Fruit fly (Drosophila melanogaster) whole organism, embryonic: Measurements from ENCODE around the gene mRpS33.
A peak's percentile ranks its signal among the peaks of the same experiment; 100 is the strongest.

Source experiments
- Ada2b ChIP-seq: fragments of 200-800 bp; sonication (Bioruptor generic); IDR thresholded peaks from 2 replicates; pipeline ENCODE4 v1.3.6; 2022; ENCODE audit warnings: missing biosample characterization, missing genetic modification characterization
- Antp ChIP-seq: fragments of 200-800 bp; sonication (Bioruptor generic); optimal IDR thresholded peaks from 3 replicates; lab custom pipeline; 2016; ENCODE audit warnings: missing biosample characterization, missing genetic modification characterization
- Bteb2 ChIP-seq: fragments of 200-800 bp; sonication (Bioruptor generic); optimal IDR thresholded peaks from 2 replicates; lab custom pipeline; 2016; ENCODE audit warnings: missing biosample characterization, missing genetic modification characterization
- CG10979 ChIP-seq: fragments of 200-800 bp; sonication (Bioruptor generic); optimal IDR thresholded peaks from 2 replicates; lab custom pipeline; 2018; ENCODE audit warnings: missing biosample characterization, mild to moderate bottlenecking, missing genetic modification characterization, moderate library complexity
- CG11247 ChIP-seq: fragments of 200-800 bp; sonication (Bioruptor generic); IDR thresholded peaks from 2 replicates; pipeline ENCODE4 v1.3.6; 2022; ENCODE audit warnings: missing biosample characterization, missing genetic modification characterization
- CG13296 ChIP-seq: fragments of 200-800 bp; sonication (Bioruptor generic); optimal IDR thresholded peaks from 3 replicates; lab custom pipeline; 2018; ENCODE audit warnings: missing biosample characterization, mild to moderate bottlenecking, missing genetic modification characterization
- CG17361 ChIP-seq: fragments of 200-800 bp; sonication (Bioruptor generic); IDR thresholded peaks from 3 replicates; pipeline ENCODE4 v1.3.6; 2022; ENCODE audit warnings: missing biosample characterization, missing genetic modification characterization
- CG17385 ChIP-seq: fragments of 200-800 bp; sonication (Bioruptor generic); optimal IDR thresholded peaks from 3 replicates; lab custom pipeline; 2018; ENCODE audit warnings: missing biosample characterization, mild to moderate bottlenecking, missing genetic modification characterization
- CG2116 ChIP-seq: fragments of 200-800 bp; sonication (Bioruptor generic); optimal IDR thresholded peaks from 3 replicates; lab custom pipeline; 2018; ENCODE audit warnings: missing biosample characterization, mild to moderate bottlenecking, missing genetic modification characterization
- CG2678 ChIP-seq: fragments of 200-800 bp; sonication (Bioruptor generic); optimal IDR thresholded peaks from 3 replicates; lab custom pipeline; 2019; ENCODE audit warnings: missing biosample characterization, mild to moderate bottlenecking, missing genetic modification characterization, moderate library complexity
- CG2712 ChIP-seq: fragments of 200-800 bp; optimal IDR thresholded peaks from 3 replicates; lab custom pipeline; 2019; ENCODE audit warnings: missing biosample characterization, mild to moderate bottlenecking, missing genetic modification characterization, moderate library complexity
- CG3281 ChIP-seq: fragments of 200-800 bp; sonication (Bioruptor generic); optimal IDR thresholded peaks from 3 replicates; lab custom pipeline; 2017; ENCODE audit warnings: missing biosample characterization, mild to moderate bottlenecking, missing genetic modification characterization
- CG34422 ChIP-seq: fragments of 200-800 bp; sonication (Bioruptor generic); IDR thresholded peaks from 3 replicates; pipeline ENCODE4 v1.3.6; 2022; ENCODE audit warnings: missing biosample characterization, missing genetic modification characterization
- CG6272 ChIP-seq: fragments of 200-800 bp; sonication (Bioruptor generic); IDR thresholded peaks from 2 replicates; pipeline ENCODE4 v1.3.6; 2022; ENCODE audit warnings: missing biosample characterization, missing genetic modification characterization
- CG7786 ChIP-seq: fragments of 200-800 bp; sonication (Bioruptor generic); optimal IDR thresholded peaks from 2 replicates; lab custom pipeline; 2016; ENCODE audit warnings: missing biosample characterization, missing genetic modification characterization
- CG7963 ChIP-seq: fragments of 200-800 bp; sonication (Bioruptor generic); IDR thresholded peaks from 3 replicates; pipeline ENCODE4 v1.3.6; 2022; ENCODE audit warnings: missing biosample characterization, missing genetic modification characterization; ENCODE audit not compliant: partially characterized antibody
- CG8924 ChIP-seq: fragments of 200-800 bp; optimal IDR thresholded peaks from 3 replicates; lab custom pipeline; 2019; ENCODE audit warnings: missing biosample characterization, mild to moderate bottlenecking, missing genetic modification characterization, moderate library complexity
- Chrac-16 ChIP-seq: fragments of 200-800 bp; sonication (Bioruptor generic); optimal IDR thresholded peaks from 3 replicates; lab custom pipeline; 2016; ENCODE audit warnings: missing biosample characterization, missing genetic modification characterization
- CoRest ChIP-seq: fragments of 200-800 bp; sonication (Bioruptor generic); optimal IDR thresholded peaks from 3 replicates; lab custom pipeline; 2018; ENCODE audit warnings: missing biosample characterization, mild to moderate bottlenecking, missing genetic modification characterization, moderate library complexity
- MESR4 ChIP-seq: fragments of 200-800 bp; sonication (Bioruptor generic); optimal IDR thresholded peaks from 2 replicates; lab custom pipeline; 2018; ENCODE audit warnings: missing biosample characterization, mild to moderate bottlenecking, missing genetic modification characterization, moderate library complexity
- Mes4 ChIP-seq: fragments of 200-800 bp; sonication (Bioruptor generic); optimal IDR thresholded peaks from 2 replicates; lab custom pipeline; 2016; ENCODE audit warnings: missing biosample characterization, missing genetic modification characterization
- Opbp ChIP-seq: fragments of 200-800 bp; sonication (Bioruptor generic); IDR thresholded peaks from 3 replicates; pipeline ENCODE4 v1.3.6; 2022; ENCODE audit warnings: missing biosample characterization, missing genetic modification characterization; ENCODE audit not compliant: partially characterized antibody
- PHDP ChIP-seq: fragments of 200-800 bp; sonication (Bioruptor generic); optimal IDR thresholded peaks from 3 replicates; lab custom pipeline; 2018; ENCODE audit warnings: missing biosample characterization, mild to moderate bottlenecking, missing genetic modification characterization, moderate library complexity
- Poxn ChIP-seq: fragments of 200-800 bp; sonication (Bioruptor generic); IDR thresholded peaks from 2 replicates; pipeline ENCODE4 v1.3.6; 2022; ENCODE audit warnings: missing biosample characterization, missing genetic modification characterization
- Ravus ChIP-seq: fragments of 200-800 bp; sonication (Bioruptor generic); IDR thresholded peaks from 2 replicates; pipeline ENCODE4 v1.3.6; 2022; ENCODE audit warnings: missing biosample characterization, missing genetic modification characterization
- Rfx ChIP-seq: fragments of 200-800 bp; sonication (Bioruptor generic); IDR thresholded peaks from 2 replicates; pipeline ENCODE4 v1.3.6; 2022; ENCODE audit warnings: missing biosample characterization, missing genetic modification characterization
- Six4 ChIP-seq: fragments of 200-800 bp; sonication (Bioruptor generic); optimal IDR thresholded peaks from 2 replicates; lab custom pipeline; 2016; ENCODE audit warnings: missing biosample characterization, missing genetic modification characterization
- Sry-β ChIP-seq: fragments of 200-800 bp; sonication (Bioruptor generic); optimal IDR thresholded peaks from 2 replicates; lab custom pipeline; 2018; ENCODE audit warnings: missing biosample characterization, mild to moderate bottlenecking, missing genetic modification characterization, moderate library complexity
- Sry-δ ChIP-seq: fragments of 200-800 bp; sonication (Bioruptor generic); optimal IDR thresholded peaks from 2 replicates; lab custom pipeline; 2016; ENCODE audit warnings: missing biosample characterization, missing genetic modification characterization
- amos ChIP-seq: fragments of 200-800 bp; sonication (Bioruptor generic); IDR thresholded peaks from 2 replicates; pipeline ENCODE4 v1.3.6; 2022; ENCODE audit warnings: missing biosample characterization, missing genetic modification characterization; ENCODE audit not compliant: partially characterized antibody
- bab2 ChIP-seq: fragments of 200-800 bp; sonication (Bioruptor generic); optimal IDR thresholded peaks from 2 replicates; lab custom pipeline; 2016; ENCODE audit warnings: missing biosample characterization, missing genetic modification characterization
- bbx ChIP-seq: fragments of 200-800 bp; sonication (Bioruptor generic); IDR thresholded peaks from 2 replicates; pipeline ENCODE4 v1.3.6; 2022; ENCODE audit warnings: missing biosample characterization, missing genetic modification characterization; ENCODE audit not compliant: partially characterized antibody
- chinmo ChIP-seq: fragments of 200-800 bp; sonication (Bioruptor generic); IDR thresholded peaks from 4 replicates; pipeline ENCODE4 v1.3.6; 2022; ENCODE audit warnings: missing biosample characterization, missing genetic modification characterization; ENCODE audit not compliant: partially characterized antibody
- croc ChIP-seq: fragments of 200-800 bp; sonication (Bioruptor generic); conservative IDR thresholded peaks from 3 replicates; pipeline ENCODE4 v1.3.6; 2022; ENCODE audit warnings: missing biosample characterization, missing genetic modification characterization
- da ChIP-seq: fragments of 200-800 bp; sonication (Bioruptor generic); optimal IDR thresholded peaks from 2 replicates; lab custom pipeline; 2016; ENCODE audit warnings: missing biosample characterization, missing genetic modification characterization
- gem ChIP-seq: fragments of 200-800 bp; sonication (Bioruptor generic); optimal IDR thresholded peaks from 2 replicates; lab custom pipeline; 2019; ENCODE audit warnings: missing biosample characterization, mild to moderate bottlenecking, missing genetic modification characterization, moderate library complexity
- h ChIP-seq: fragments of >200 bp; optimal IDR thresholded peaks from 2 replicates; lab custom pipeline; 2017
- kah ChIP-seq: fragments of 200-800 bp; sonication (Bioruptor generic); optimal IDR thresholded peaks from 2 replicates; lab custom pipeline; 2018; ENCODE audit warnings: missing biosample characterization, mild to moderate bottlenecking, missing genetic modification characterization
- lbe ChIP-seq: fragments of 200-800 bp; sonication (Bioruptor generic); optimal IDR thresholded peaks from 2 replicates; lab custom pipeline; 2016; ENCODE audit warnings: missing biosample characterization, mild to moderate bottlenecking, missing genetic modification characterization
- mam ChIP-seq: fragments of 200-800 bp; sonication (Bioruptor generic); optimal IDR thresholded peaks from 3 replicates; lab custom pipeline; 2016; ENCODE audit warnings: missing biosample characterization, missing genetic modification characterization
- nerfin-1 ChIP-seq: fragments of 200-800 bp; sonication (Bioruptor generic); optimal IDR thresholded peaks from 3 replicates; lab custom pipeline; 2019; ENCODE audit warnings: missing biosample characterization, mild to moderate bottlenecking, missing genetic modification characterization, moderate library complexity
- p53 ChIP-seq: fragments of 200-800 bp; sonication (Bioruptor generic); optimal IDR thresholded peaks from 2 replicates; lab custom pipeline; 2016; ENCODE audit warnings: missing biosample characterization, missing genetic modification characterization
- pan ChIP-seq, 4 experiments: fragments of >200 bp in 3 of 4; fragments of 200-800 bp in 1 of 4; sonication (Bioruptor generic) in 1 of 4; optimal IDR thresholded peaks in 3 of 4; IDR thresholded peaks in 1 of 4; 2 replicates each; pipeline versions ENCODE4 v1.3.6 to Lab custom; 2017 to 2022; ENCODE audit warnings: missing biosample characterization in 2 of 4, missing genetic modification characterization in 2 of 4, mixed read lengths in 1 of 4
- schlank ChIP-seq: fragments of 200-800 bp; sonication (Bioruptor generic); optimal IDR thresholded peaks from 2 replicates; lab custom pipeline; 2018; ENCODE audit warnings: missing biosample characterization, mild to moderate bottlenecking, missing genetic modification characterization
- stwl ChIP-seq: fragments of 200-800 bp; sonication (Bioruptor generic); optimal IDR thresholded peaks from 3 replicates; lab custom pipeline; 2018; ENCODE audit warnings: missing biosample characterization, mild to moderate bottlenecking, missing genetic modification characterization, moderate library complexity
- sug ChIP-seq: fragments of 200-800 bp; optimal IDR thresholded peaks from 2 replicates; lab custom pipeline; 2019; ENCODE audit warnings: missing biosample characterization, mild to moderate bottlenecking, missing genetic modification characterization, moderate library complexity
- tin ChIP-seq: fragments of 200-800 bp; sonication (Bioruptor generic); optimal IDR thresholded peaks from 3 replicates; lab custom pipeline; 2016; ENCODE audit warnings: missing biosample characterization, missing genetic modification characterization
- vvl ChIP-seq: fragments of 200-800 bp; sonication (Bioruptor generic); IDR thresholded peaks from 2 replicates; pipeline ENCODE4 v1.3.6; 2022; ENCODE audit warnings: missing biosample characterization, missing genetic modification characterization
- zfh2 ChIP-seq: fragments of 200-800 bp; sonication (Bioruptor generic); optimal IDR thresholded peaks from 2 replicates; lab custom pipeline; 2016; ENCODE audit warnings: missing biosample characterization, missing genetic modification characterization

Gene mRpS33

dm6 chr3R:16441367-16441923 is 5.0 kb upstream of the mRpS33 start, which contains the start of gene ema (continued):
- TF ChIP-seq gem (no peak), schlank (tag; lab: Kevin White, UChicago) (no peak), CG34422 (peak; percentile 70; the same call in 1 of the 3 replicates), CG2678 (no peak), Six4 (GFP tag; lab: Kevin White, UChicago) (no peak), PHDP (tag; lab: Kevin White, UChicago) (peak; percentile 8), Ravus (GFP tag; lab: Robert Waterston, UW) (no peak), bab2 (GFP tag; lab: Kevin White, UChicago) (no peak), Poxn (GFP tag; lab: Robert Waterston, UW) (no peak), h (no peak), Opbp (GFP tag; lab: Robert Waterston, UW) (peak; percentile 39; the same call in 1 of the 3 replicates), CG6272 (GFP tag; lab: Robert Waterston, UW) (0 out of 2 replicates have a peak, but pooled peaks have one; percentile 9), croc (GFP tag; lab: Robert Waterston, UW) (no peak), CG17361 (peak; percentile 17; the same call in 1 of the 3 replicates), kah (GFP tag; lab: Kevin White, UChicago) (peak; percentile 71), CG7786 (peak; percentile 6), CG17385 (peak; percentile 97), Antp (GFP tag; lab: Kevin White, UChicago) (peak; percentile 1), CG11247 (no peak), CG2116 (GFP tag; lab: Kevin White, UChicago) (peak; percentile 61), CoRest (tag; lab: Kevin White, UChicago) (no peak), zfh2 (GFP tag; lab: Kevin White, UChicago) (no peak), Sry-β (GFP tag; lab: Kevin White, UChicago) (peak; percentile 92), Sry-δ (peak; percentile 58), Mes4 (GFP tag; lab: Kevin White, UChicago) (peak; percentile 33), stwl (tag; lab: Kevin White, UChicago) (peak; percentile 57), CG8924 (tag; lab: Kevin White, UChicago) (peak; percentile 36), nerfin-1 (tag; lab: Kevin White, UChicago) (peak; percentile 4), CG7963 (GFP tag; lab: Robert Waterston, UW) (no peak), CG13296 (GFP tag; lab: Kevin White, UChicago) (peak; percentile 26), Chrac-16 (peak; percentile 22), MESR4 (peak; percentile 90), pan (optimal IDR thresholded peaks at IDR 0.05; lab: Kevin White, UChicago) (no peak), pan (GFP tag; optimal IDR thresholded peaks at IDR 0.05 in 1 of 2, IDR thresholded peaks at IDR 0.05 in 1 of 2) (peak in 1 of 2 experiments; percentile 35), sug (tag; lab: Kevin White, UChicago) (peak; percentile 38), lbe (GFP tag; lab: Kevin White, UChicago) (peak; percentile 0), vvl (0 out of 2 replicates have a peak, but pooled peaks have one; percentile 40), Bteb2 (GFP tag; lab: Kevin White, UChicago) (no peak), Rfx (peak; percentile 49; the same call in 1 of the 2 replicates), CG3281 (GFP tag; lab: Kevin White, UChicago) (peak; percentile 28), tin (GFP tag; lab: Kevin White, UChicago) (peak; percentile 8), p53 (GFP tag; lab: Kevin White, UChicago) (no peak), CG2712 (tag; lab: Kevin White, UChicago) (peak; percentile 45), CG10979 (tag; lab: Kevin White, UChicago) (peak; percentile 6), amos (peak; percentile 47; the same call in 1 of the 2 replicates), da (GFP tag; lab: Kevin White, UChicago) (no peak), Ada2b (peak; percentile 13; the same call in 1 of the 2 replicates), bbx (GFP tag; lab: Robert Waterston, UW) (peak; percentile 52; the same call in 1 of the 2 replicates), chinmo (GFP tag; lab: Robert Waterston, UW) (no peak), mam (peak; percentile 35)
